Fruit fly (Drosophila melanogaster) whole organism, prepupa: Measurements from ENCODE around the gene rst.
A peak's percentile ranks its signal among the peaks of the same experiment; 100 is the strongest.

Experiments
- Blimp-1 ChIP-seq: fragments of 200-800 bp; sonication (Bioruptor generic); optimal IDR thresholded peaks from 3 replicates; lab custom pipeline; 2017; ENCODE audit warnings: missing biosample characterization, missing genetic modification characterization, mild to moderate bottlenecking, moderate library complexity, missing genetic modification reagents
- CG15336 ChIP-seq: fragments of 200-800 bp; sonication (Bioruptor generic); IDR thresholded peaks from 2 replicates; pipeline ENCODE4 v1.3.6; 2022; ENCODE audit warnings: missing biosample characterization, missing genetic modification characterization
- CG16779 ChIP-seq: fragments of 200-800 bp; sonication (Bioruptor generic); optimal IDR thresholded peaks from 3 replicates; lab custom pipeline; 2017; ENCODE audit warnings: missing biosample characterization, mild to moderate bottlenecking, missing genetic modification characterization
- CG3032 ChIP-seq: fragments of 200-800 bp; optimal IDR thresholded peaks from 2 replicates; lab custom pipeline; 2019; ENCODE audit warnings: missing biosample characterization, mild to moderate bottlenecking, missing genetic modification characterization, moderate library complexity
- CG32006 ChIP-seq: fragments of 200-800 bp; sonication (Bioruptor generic); optimal IDR thresholded peaks from 3 replicates; lab custom pipeline; 2017; ENCODE audit warnings: missing biosample characterization, mild to moderate bottlenecking, missing genetic modification characterization
- CG34406 ChIP-seq: fragments of 200-800 bp; sonication (Bioruptor generic); optimal IDR thresholded peaks from 3 replicates; lab custom pipeline; 2016; ENCODE audit warnings: missing biosample characterization, missing genetic modification characterization
- CG3919 ChIP-seq: fragments of 200-800 bp; sonication (Bioruptor generic); optimal IDR thresholded peaks from 3 replicates; lab custom pipeline; 2016; ENCODE audit warnings: missing biosample characterization, missing genetic modification characterization
- CG4318 ChIP-seq: fragments of 200-800 bp; sonication (Bioruptor generic); optimal IDR thresholded peaks from 3 replicates; lab custom pipeline; 2017; ENCODE audit warnings: missing biosample characterization, mild to moderate bottlenecking, missing genetic modification characterization
- CG6163 ChIP-seq: fragments of 200-800 bp; sonication (Bioruptor generic); IDR thresholded peaks from 3 replicates; pipeline ENCODE4 v1.3.6; 2022; ENCODE audit warnings: missing biosample characterization, missing genetic modification characterization
- CG6276 ChIP-seq: fragments of 200-800 bp; sonication (Bioruptor generic); optimal IDR thresholded peaks from 2 replicates; lab custom pipeline; 2017; ENCODE audit warnings: missing biosample characterization, mild to moderate bottlenecking, missing genetic modification characterization
- CG6854 ChIP-seq: fragments of 200-800 bp; sonication (Bioruptor generic); optimal IDR thresholded peaks from 2 replicates; lab custom pipeline; 2017; ENCODE audit warnings: missing biosample characterization, mild to moderate bottlenecking, missing genetic modification characterization
- CG8119 ChIP-seq: fragments of 200-800 bp; sonication (Bioruptor generic); IDR thresholded peaks from 3 replicates; pipeline ENCODE4 v1.3.6; 2022; ENCODE audit warnings: missing biosample characterization, missing genetic modification characterization
- CG9139 ChIP-seq: fragments of 200-800 bp; sonication (Bioruptor generic); optimal IDR thresholded peaks from 3 replicates; lab custom pipeline; 2017; ENCODE audit warnings: missing biosample characterization, mild to moderate bottlenecking, missing genetic modification characterization
- Eip78C ChIP-seq: fragments of 200-800 bp; sonication (Bioruptor generic); peaks from one replicate; lab custom pipeline; 2016; ENCODE audit warnings: missing biosample characterization, missing genetic modification characterization
- Ets96B ChIP-seq: fragments of 200-800 bp; optimal IDR thresholded peaks from 2 replicates; lab custom pipeline; 2019; ENCODE audit warnings: missing biosample characterization, mild to moderate bottlenecking, missing genetic modification characterization, moderate library complexity
- Hr38 ChIP-seq: sonication (Bioruptor generic); optimal IDR thresholded peaks from 2 replicates; lab custom pipeline; 2016; ENCODE audit warnings: missing biosample characterization, missing genetic modification characterization
- Hr39 ChIP-seq: fragments of 200-800 bp; sonication (Bioruptor generic); optimal IDR thresholded peaks from 2 replicates; lab custom pipeline; 2016; ENCODE audit warnings: missing biosample characterization, missing genetic modification characterization
- Hr4 ChIP-seq: fragments of 200-800 bp; sonication (Bioruptor generic); optimal IDR thresholded peaks from 3 replicates; lab custom pipeline; 2016; ENCODE audit warnings: missing biosample characterization, missing genetic modification characterization
- Lpt ChIP-seq: fragments of 200-800 bp; sonication (Bioruptor generic); optimal IDR thresholded peaks from 3 replicates; lab custom pipeline; 2016; ENCODE audit warnings: missing biosample characterization, missing genetic modification characterization
- OdsH ChIP-seq: fragments of 200-800 bp; sonication (Bioruptor generic); optimal IDR thresholded peaks from 3 replicates; lab custom pipeline; 2016; ENCODE audit warnings: missing biosample characterization, missing genetic modification characterization
- Smox ChIP-seq: fragments of 200-800 bp; sonication (Bioruptor generic); optimal IDR thresholded peaks from 3 replicates; lab custom pipeline; 2016; ENCODE audit warnings: missing biosample characterization, missing genetic modification characterization
- Sox102F ChIP-seq: fragments of 200-800 bp; sonication (Bioruptor generic); optimal IDR thresholded peaks from 2 replicates; lab custom pipeline; 2016; ENCODE audit warnings: missing biosample characterization, mild to moderate bottlenecking, missing genetic modification characterization
- Sox15 ChIP-seq: fragments of 200-800 bp; sonication (Bioruptor generic); optimal IDR thresholded peaks from 3 replicates; lab custom pipeline; 2016; ENCODE audit warnings: missing biosample characterization, missing genetic modification characterization
- achi ChIP-seq: fragments of 200-800 bp; sonication (Bioruptor generic); optimal IDR thresholded peaks from 3 replicates; lab custom pipeline; 2016; ENCODE audit warnings: missing biosample characterization, missing genetic modification characterization
- dac ChIP-seq: fragments of 200-800 bp; sonication (Bioruptor generic); optimal IDR thresholded peaks from 2 replicates; lab custom pipeline; 2017; ENCODE audit warnings: missing biosample characterization, mild to moderate bottlenecking, missing genetic modification characterization
- dsx ChIP-seq: fragments of 200-800 bp; optimal IDR thresholded peaks from 3 replicates; lab custom pipeline; 2019; ENCODE audit warnings: missing biosample characterization, mild to moderate bottlenecking, missing genetic modification characterization, moderate library complexity; ENCODE audit not compliant: poor library complexity, severe bottlenecking
- eg ChIP-seq: fragments of 200-800 bp; sonication (Bioruptor generic); IDR thresholded peaks from 3 replicates; pipeline ENCODE4 v1.3.6; 2022; ENCODE audit warnings: missing biosample characterization, missing genetic modification characterization
- esn ChIP-seq: fragments of 200-800 bp; sonication (Bioruptor generic); optimal IDR thresholded peaks from 2 replicates; lab custom pipeline; 2016; ENCODE audit warnings: missing biosample characterization, mild to moderate bottlenecking, missing genetic modification characterization, moderate library complexity
- fd59A ChIP-seq: fragments of 200-800 bp; sonication (Bioruptor generic); optimal IDR thresholded peaks from 2 replicates; lab custom pipeline; 2017; ENCODE audit warnings: missing biosample characterization, mild to moderate bottlenecking, missing genetic modification characterization, missing genetic modification reagents
- fkh ChIP-seq: fragments of 200-800 bp; sonication (Bioruptor generic); optimal IDR thresholded peaks from 3 replicates; lab custom pipeline; 2017; ENCODE audit warnings: missing biosample characterization, mild to moderate bottlenecking, missing genetic modification characterization, moderate library complexity
- lz ChIP-seq: fragments of 200-800 bp; sonication (Bioruptor generic); optimal IDR thresholded peaks from 3 replicates; lab custom pipeline; 2016; ENCODE audit warnings: missing biosample characterization, missing genetic modification characterization
- net ChIP-seq: fragments of 200-800 bp; sonication (Bioruptor generic); optimal IDR thresholded peaks from 3 replicates; lab custom pipeline; 2016; ENCODE audit warnings: missing biosample characterization, missing genetic modification characterization
- pdm3 ChIP-seq: fragments of 200-800 bp; sonication (Bioruptor generic); optimal IDR thresholded peaks from 3 replicates; lab custom pipeline; 2016; ENCODE audit warnings: missing biosample characterization, missing genetic modification characterization
- salr ChIP-seq, 2 experiments: fragments of 200-800 bp; sonication (Bioruptor generic); optimal IDR thresholded peaks; 3 replicates each; lab custom pipeline; 2016 to 2018; ENCODE audit warnings: missing biosample characterization in 2 of 2, missing genetic modification characterization in 2 of 2, mild to moderate bottlenecking in 1 of 2
- ss ChIP-seq, 2 experiments: fragments of 200-800 bp; sonication (Bioruptor generic); optimal IDR thresholded peaks; 2 replicates in 1 of 2; 3 replicates in 1 of 2; lab custom pipeline; 2017 to 2018; ENCODE audit warnings: mild to moderate bottlenecking in 2 of 2, missing biosample characterization in 2 of 2, missing genetic modification characterization in 2 of 2, moderate library complexity in 1 of 2
- svp ChIP-seq: fragments of 200-800 bp; sonication (Bioruptor generic); peaks from one replicate; lab custom pipeline; 2016; ENCODE audit warnings: missing biosample characterization, missing genetic modification characterization
- topi ChIP-seq: fragments of 200-800 bp; sonication (Bioruptor generic); optimal IDR thresholded peaks from 3 replicates; lab custom pipeline; 2016; ENCODE audit warnings: missing biosample characterization, missing genetic modification characterization
- vri ChIP-seq: fragments of 200-800 bp; sonication (Bioruptor generic); optimal IDR thresholded peaks from 3 replicates; lab custom pipeline; 2016; ENCODE audit warnings: missing biosample characterization, mild to moderate bottlenecking, missing genetic modification characterization

rst gene

dm6 chrX:3002148-3002547, 28.5 kb upstream of the rst start:
- TF ChIP-seq Lpt (GFP tag; lab: Kevin White, UChicago): no peak
- TF ChIP-seq CG3032: no peak
- no peak for TF ChIP-seq dsx (GFP tag; lab: Kevin White, UChicago)
- TF ChIP-seq Ets96B: no peak
- TF ChIP-seq salr (GFP tag; optimal IDR thresholded peaks at IDR 0.05; lab: Kevin White, UChicago): no peak
- TF ChIP-seq CG3919 (GFP tag; lab: Kevin White, UChicago): no peak
- no peak for TF ChIP-seq esn (GFP tag; lab: Kevin White, UChicago)
- TF ChIP-seq Blimp-1 (GFP tag; lab: Kevin White, UChicago): no peak
- no peak for TF ChIP-seq CG15336 (GFP tag; lab: Robert Waterston, UW)

dm6 chrX:2993098-2993773, 19.6 kb upstream of the rst start:
- TF ChIP-seq fd59A (GFP tag; lab: Kevin White, UChicago) (no peak), CG6854 (no peak), Eip78C (GFP tag; lab: Kevin White, UChicago) (peak; percentile 76), dsx (GFP tag; lab: Kevin White, UChicago) (no peak), Smox (no peak), net (GFP tag; lab: Kevin White, UChicago) (peak; percentile 16), Ets96B (no peak), Lpt (GFP tag; lab: Kevin White, UChicago) (peak; percentile 23), dac (no peak), CG6276 (GFP tag; lab: Kevin White, UChicago) (peak; percentile 20), Hr4 (peak; percentile 31), OdsH (GFP tag; lab: Kevin White, UChicago) (peak; percentile 2), eg (peak; percentile 90), lz (GFP tag; lab: Kevin White, UChicago) (no peak), fkh (GFP tag; lab: Kevin White, UChicago) (no peak), ss (GFP tag; optimal IDR thresholded peaks at IDR 0.05; lab: Kevin White, UChicago) (peak; percentile 33 to 34), CG15336 (GFP tag; lab: Robert Waterston, UW) (peak; percentile 66; the same call in 1 of the 2 replicates), pdm3 (GFP tag; lab: Kevin White, UChicago) (peak; percentile 28), CG32006 (GFP tag; lab: Kevin White, UChicago) (peak; percentile 33), CG16779 (tag; lab: Kevin White, UChicago) (peak; percentile 4), CG9139 (GFP tag; lab: Kevin White, UChicago) (no peak), CG4318 (GFP tag; lab: Kevin White, UChicago) (peak; percentile 14), CG6163 (GFP tag; lab: Robert Waterston, UW) (peak; percentile 76; the same call in 2 of the 3 replicates), vri (GFP tag; lab: Kevin White, UChicago) (peak; percentile 6), salr (GFP tag; optimal IDR thresholded peaks at IDR 0.05; lab: Kevin White, UChicago) (no peak), Hr39 (GFP tag; lab: Kevin White, UChicago) (peak; percentile 12), Hr38 (GFP tag; lab: Kevin White, UChicago) (no peak), svp (peak; percentile 66), achi (GFP tag; lab: Kevin White, UChicago) (peak; percentile 8), CG8119 (GFP tag; lab: Robert Waterston, UW) (peak; percentile 83), Sox15 (GFP tag; lab: Kevin White, UChicago) (no peak)

dm6 chrX:2990952-2991351, 17.3 kb upstream of the rst start:
- no peak for TF ChIP-seq topi (GFP tag; lab: Kevin White, UChicago)
- no peak for TF ChIP-seq Sox102F (GFP tag; lab: Kevin White, UChicago)
- TF ChIP-seq lz (GFP tag; lab: Kevin White, UChicago): no peak
- peak; percentile 1 for TF ChIP-seq CG34406 (GFP tag; lab: Kevin White, UChicago)
- no peak for TF ChIP-seq CG6276 (GFP tag; lab: Kevin White, UChicago)
- peak; percentile 85 for TF ChIP-seq Blimp-1 (GFP tag; lab: Kevin White, UChicago)
- TF ChIP-seq CG32006 (GFP tag; lab: Kevin White, UChicago): peak; percentile 14
